Fruit fly (Drosophila melanogaster) whole organism, embryonic: ENCODE data around the gene CG13029.

Experiments
- Bgb ChIP-seq: fragments of 200-800 bp; sonication (Bioruptor generic); IDR thresholded peaks from 2 replicates; pipeline ENCODE4 v1.3.6; 2022; ENCODE audit warnings: missing biosample characterization, missing genetic modification characterization; ENCODE audit not compliant: partially characterized antibody
- CG10147 ChIP-seq: fragments of 200-800 bp; sonication (Bioruptor generic); optimal IDR thresholded peaks from 2 replicates; lab custom pipeline; 2019; ENCODE audit warnings: missing biosample characterization, mild to moderate bottlenecking, missing genetic modification characterization, moderate library complexity
- CG10209 ChIP-seq: fragments of 200-800 bp; sonication (Bioruptor generic); optimal IDR thresholded peaks from 3 replicates; lab custom pipeline; 2017; ENCODE audit warnings: missing biosample characterization, mild to moderate bottlenecking, missing genetic modification characterization, missing genetic modification reagents
- CG10431 ChIP-seq: fragments of 200-800 bp; sonication (Bioruptor generic); optimal IDR thresholded peaks from 3 replicates; lab custom pipeline; 2018; ENCODE audit warnings: missing biosample characterization, mild to moderate bottlenecking, missing genetic modification characterization
- CG11696 ChIP-seq: fragments of 200-800 bp; sonication (Bioruptor generic); IDR thresholded peaks from 2 replicates; pipeline ENCODE4 v1.3.6; 2022; ENCODE audit warnings: missing biosample characterization, missing genetic modification characterization
- CG12219 ChIP-seq: fragments of 200-800 bp; sonication (Bioruptor generic); optimal IDR thresholded peaks from 3 replicates; lab custom pipeline; 2018; ENCODE audit warnings: missing biosample characterization, mild to moderate bottlenecking, missing genetic modification characterization
- CG14050 ChIP-seq: fragments of 200-800 bp; sonication (Bioruptor generic); IDR thresholded peaks from 3 replicates; pipeline ENCODE4 v1.3.6; 2022; ENCODE audit warnings: missing biosample characterization, missing genetic modification characterization
- CG18764 ChIP-seq: fragments of 200-800 bp; sonication (Bioruptor generic); optimal IDR thresholded peaks from 3 replicates; lab custom pipeline; 2016; ENCODE audit warnings: missing biosample characterization, missing genetic modification characterization
- CG2889 ChIP-seq: fragments of 200-800 bp; sonication (Bioruptor generic); IDR thresholded peaks from 3 replicates; pipeline ENCODE4 v1.3.6; 2022; ENCODE audit warnings: missing biosample characterization, missing genetic modification characterization
- CG31365 ChIP-seq: fragments of 200-800 bp; sonication (Bioruptor generic); optimal IDR thresholded peaks from 2 replicates; lab custom pipeline; 2018; ENCODE audit warnings: missing biosample characterization, mild to moderate bottlenecking, missing genetic modification characterization
- CG32532 ChIP-seq: fragments of 200-800 bp; sonication (Bioruptor generic); IDR thresholded peaks from 2 replicates; pipeline ENCODE4 v1.3.6; 2022; ENCODE audit warnings: missing biosample characterization, missing genetic modification characterization
- CG33557 ChIP-seq: fragments of 200-800 bp; sonication (Bioruptor generic); optimal IDR thresholded peaks from 2 replicates; lab custom pipeline; 2019; ENCODE audit warnings: missing biosample characterization, mild to moderate bottlenecking, missing genetic modification characterization, moderate library complexity
- CG6683 ChIP-seq: fragments of 200-800 bp; sonication (Bioruptor generic); optimal IDR thresholded peaks from 2 replicates; lab custom pipeline; 2017; ENCODE audit warnings: missing biosample characterization, mild to moderate bottlenecking, missing genetic modification characterization, missing genetic modification reagents
- CG6765 ChIP-seq: fragments of 200-800 bp; sonication (Bioruptor generic); optimal IDR thresholded peaks from 3 replicates; lab custom pipeline; 2017; ENCODE audit warnings: missing biosample characterization, mild to moderate bottlenecking, missing genetic modification characterization
- CG7271 ChIP-seq: fragments of 200-800 bp; sonication (Bioruptor generic); optimal IDR thresholded peaks from 2 replicates; lab custom pipeline; 2018; ENCODE audit warnings: missing biosample characterization, mild to moderate bottlenecking, missing genetic modification characterization, moderate library complexity
- CG8281 ChIP-seq: fragments of 200-800 bp; sonication (Bioruptor generic); optimal IDR thresholded peaks from 2 replicates; lab custom pipeline; 2018; ENCODE audit warnings: missing biosample characterization, mild to moderate bottlenecking, missing genetic modification characterization, moderate library complexity
- CG8388 ChIP-seq: fragments of 200-800 bp; sonication (Bioruptor generic); optimal IDR thresholded peaks from 2 replicates; lab custom pipeline; 2019; ENCODE audit warnings: missing biosample characterization, mild to moderate bottlenecking, missing genetic modification characterization, moderate library complexity
- CG9932 ChIP-seq: fragments of 200-800 bp; sonication (Bioruptor generic); IDR thresholded peaks from 2 replicates; pipeline ENCODE4 v1.3.6; 2022; ENCODE audit warnings: missing biosample characterization, missing genetic modification characterization
- Camta ChIP-seq: fragments of 200-800 bp; sonication (Bioruptor generic); optimal IDR thresholded peaks from 2 replicates; lab custom pipeline; 2016; ENCODE audit warnings: missing biosample characterization, missing genetic modification characterization
- CrebB ChIP-seq: fragments of 200-800 bp; sonication (Bioruptor generic); optimal IDR thresholded peaks from 3 replicates; lab custom pipeline; 2018; ENCODE audit warnings: missing biosample characterization, mild to moderate bottlenecking, missing genetic modification characterization
- D19A ChIP-seq: fragments of 200-800 bp; optimal IDR thresholded peaks from 3 replicates; lab custom pipeline; 2019; ENCODE audit warnings: missing biosample characterization, mild to moderate bottlenecking, missing genetic modification characterization, moderate library complexity
- Dad ChIP-seq: fragments of 200-800 bp; sonication (Bioruptor generic); optimal IDR thresholded peaks from 3 replicates; lab custom pipeline; 2016; ENCODE audit warnings: missing biosample characterization, missing genetic modification characterization
- Dip2 ChIP-seq: fragments of 200-800 bp; sonication (Bioruptor generic); IDR thresholded peaks from 2 replicates; pipeline ENCODE4 v1.3.6; 2022; ENCODE audit warnings: missing biosample characterization, missing genetic modification characterization
- Dll ChIP-seq: fragments of 200-800 bp; sonication (Bioruptor generic); IDR thresholded peaks from 4 replicates; pipeline ENCODE4 v1.3.6; 2022; ENCODE audit warnings: missing biosample characterization, missing genetic modification characterization; ENCODE audit not compliant: partially characterized antibody
- E2f2 ChIP-seq: fragments of 200-800 bp; sonication (Bioruptor generic); IDR thresholded peaks from 2 replicates; pipeline ENCODE4 v1.3.6; 2022; ENCODE audit warnings: missing biosample characterization, missing genetic modification characterization
- Max ChIP-seq: fragments of 200-800 bp; sonication (Bioruptor generic); optimal IDR thresholded peaks from 2 replicates; lab custom pipeline; 2016; ENCODE audit warnings: missing biosample characterization, mild to moderate bottlenecking, missing genetic modification characterization
- Oaz ChIP-seq: fragments of 200-800 bp; sonication (Bioruptor generic); IDR thresholded peaks from 2 replicates; pipeline ENCODE4 v1.3.6; 2022; ENCODE audit warnings: missing biosample characterization, missing genetic modification characterization
- Scr ChIP-seq: fragments of 200-800 bp; sonication (Bioruptor generic); IDR thresholded peaks from 2 replicates; pipeline ENCODE4 v1.3.6; 2022; ENCODE audit warnings: missing biosample characterization, missing genetic modification characterization; ENCODE audit not compliant: partially characterized antibody
- Trl ChIP-seq, 3 experiments: fragments of >200 bp in 2 of 3; fragments of 200-800 bp in 1 of 3; sonication (Bioruptor generic) in 1 of 3; optimal IDR thresholded peaks; 2 replicates in 1 of 3; 3 replicates in 2 of 3; lab custom pipeline; 2016 to 2017; ENCODE audit warnings: missing biosample characterization in 1 of 3, missing genetic modification characterization in 1 of 3
- YL-1 ChIP-seq: fragments of 200-800 bp; sonication (Bioruptor generic); optimal IDR thresholded peaks from 3 replicates; lab custom pipeline; 2017; ENCODE audit warnings: missing biosample characterization, mild to moderate bottlenecking, missing genetic modification characterization
- ato ChIP-seq: fragments of 200-800 bp; sonication (Bioruptor generic); IDR thresholded peaks from 2 replicates; pipeline ENCODE4 v1.3.6; 2022; ENCODE audit warnings: missing biosample characterization, missing genetic modification characterization; ENCODE audit not compliant: partially characterized antibody
- bcd ChIP-seq: fragments of 200-800 bp; sonication (Bioruptor generic); optimal IDR thresholded peaks from 2 replicates; lab custom pipeline; 2017; ENCODE audit warnings: missing biosample characterization, mild to moderate bottlenecking, missing genetic modification characterization
- cad ChIP-seq: fragments of >200 bp; optimal IDR thresholded peaks from 2 replicates; lab custom pipeline; 2017; ENCODE audit warnings: missing biosample characterization, missing genetic modification characterization
- croc ChIP-seq: fragments of 200-800 bp; sonication (Bioruptor generic); conservative IDR thresholded peaks from 3 replicates; pipeline ENCODE4 v1.3.6; 2022; ENCODE audit warnings: missing biosample characterization, missing genetic modification characterization
- dysf ChIP-seq: fragments of 200-800 bp; sonication (Bioruptor generic); IDR thresholded peaks from 3 replicates; pipeline ENCODE4 v1.3.6; 2022; ENCODE audit warnings: missing biosample characterization, missing genetic modification characterization
- fru ChIP-seq: fragments of >200 bp; optimal IDR thresholded peaks from 2 replicates; lab custom pipeline; 2017
- ftz-f1 ChIP-seq: fragments of 200-800 bp; sonication (Bioruptor generic); optimal IDR thresholded peaks from 2 replicates; lab custom pipeline; 2016; ENCODE audit warnings: missing biosample characterization, missing genetic modification characterization
- gro ChIP-seq: fragments of 200-800 bp; sonication (Bioruptor generic); optimal IDR thresholded peaks from 2 replicates; lab custom pipeline; 2016; ENCODE audit warnings: missing biosample characterization, missing genetic modification characterization
- h ChIP-seq: fragments of >200 bp; optimal IDR thresholded peaks from 2 replicates; lab custom pipeline; 2017
- hth ChIP-seq: fragments of >200 bp; optimal IDR thresholded peaks from 2 replicates; lab custom pipeline; 2017; ENCODE audit warnings: inconsistent platforms
- ind ChIP-seq: fragments of 200-800 bp; sonication (Bioruptor generic); optimal IDR thresholded peaks from 3 replicates; lab custom pipeline; 2016; ENCODE audit warnings: missing biosample characterization, missing genetic modification characterization
- mld ChIP-seq: fragments of 200-800 bp; sonication (Bioruptor generic); IDR thresholded peaks from 3 replicates; pipeline ENCODE4 v1.3.6; 2022; ENCODE audit warnings: missing biosample characterization, missing genetic modification characterization; ENCODE audit not compliant: partially characterized antibody
- nmo ChIP-seq: fragments of 200-800 bp; sonication (Bioruptor generic); optimal IDR thresholded peaks from 2 replicates; lab custom pipeline; 2018; ENCODE audit warnings: missing biosample characterization, mild to moderate bottlenecking, missing genetic modification characterization, moderate library complexity
- onecut ChIP-seq: fragments of 200-800 bp; sonication (Bioruptor generic); IDR thresholded peaks from 2 replicates; pipeline ENCODE4 v1.3.6; 2022; ENCODE audit warnings: missing biosample characterization, missing genetic modification characterization
- repo ChIP-seq: fragments of 200-800 bp; sonication (Bioruptor generic); optimal IDR thresholded peaks from 2 replicates; lab custom pipeline; 2016; ENCODE audit warnings: missing biosample characterization, missing genetic modification characterization
- seq ChIP-seq: fragments of 200-800 bp; sonication (Bioruptor generic); IDR thresholded peaks from 2 replicates; pipeline ENCODE4 v1.3.6; 2022; ENCODE audit warnings: missing biosample characterization, missing genetic modification characterization
- slp2 ChIP-seq: fragments of 200-800 bp; sonication (Bioruptor generic); optimal IDR thresholded peaks from 2 replicates; lab custom pipeline; 2016; ENCODE audit warnings: missing biosample characterization, missing genetic modification characterization
- sqz ChIP-seq: fragments of 200-800 bp; sonication (Bioruptor generic); optimal IDR thresholded peaks from 3 replicates; lab custom pipeline; 2018; ENCODE audit warnings: missing biosample characterization, mild to moderate bottlenecking, missing genetic modification characterization
- ttk ChIP-seq: fragments of 200-800 bp; sonication (Bioruptor generic); IDR thresholded peaks from 2 replicates; pipeline ENCODE4 v2.1.2; 2022; ENCODE audit warnings: missing biosample characterization, missing genetic modification characterization
- unc-4 ChIP-seq: fragments of 200-800 bp; sonication (Bioruptor generic); IDR thresholded peaks from 2 replicates; pipeline ENCODE4 v1.3.6; 2022; ENCODE audit warnings: missing biosample characterization, missing genetic modification characterization; ENCODE audit not compliant: partially characterized antibody
- wek ChIP-seq: fragments of 200-800 bp; sonication (Bioruptor generic); optimal IDR thresholded peaks from 3 replicates; lab custom pipeline; 2018; ENCODE audit warnings: missing biosample characterization, mild to moderate bottlenecking, missing genetic modification characterization, moderate library complexity

The CG13029 gene

DNA sequence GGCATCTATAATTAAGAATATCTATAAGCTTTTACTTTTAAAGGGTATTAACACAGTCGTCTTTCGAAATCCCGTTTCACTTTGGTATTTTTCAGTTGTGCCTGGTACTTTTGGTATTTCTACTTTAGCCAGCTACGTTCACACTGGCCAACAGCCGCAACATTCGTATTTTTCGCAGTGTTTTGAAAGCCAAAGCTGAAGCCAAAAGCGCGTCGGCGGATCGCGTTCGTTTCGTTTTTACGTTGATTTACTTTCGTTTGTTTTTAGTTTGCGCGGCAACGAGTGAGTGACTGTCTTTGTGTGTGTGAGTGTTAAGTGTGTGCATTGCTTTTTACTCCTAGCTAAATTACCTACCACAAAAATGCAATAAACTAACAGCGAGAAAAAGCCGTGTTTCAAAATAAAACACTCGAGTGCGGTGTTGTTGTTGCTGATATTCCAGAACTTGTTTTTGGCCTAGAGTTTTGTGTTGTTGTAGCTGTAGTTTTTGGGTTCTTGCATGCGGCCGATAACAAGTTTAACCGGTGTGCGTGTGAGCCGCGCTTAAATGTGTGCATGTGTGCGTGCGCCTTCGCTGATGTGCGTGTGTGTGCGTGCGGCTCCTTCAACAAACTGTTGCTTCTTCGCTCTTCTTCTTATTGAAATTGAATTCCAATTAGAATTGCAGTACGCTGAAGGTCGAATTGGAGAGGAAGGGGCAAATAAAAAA, 4.9 kb downstream of the CG13029 start, which contains the start of gene Lmpt (continued):
- TF ChIP-seq CG6765 (GFP tag; lab: Kevin White, UChicago) (no peak), bcd (GFP tag; lab: Kevin White, UChicago) (no peak), Camta (no peak), YL-1 (GFP tag; lab: Kevin White, UChicago) (no peak), CG11696 (GFP tag; lab: Robert Waterston, UW) (no peak), Bgb (GFP tag; lab: Robert Waterston, UW) (peak; percentile 31; the same call in 1 of the 2 replicates), CG33557 (no peak), cad (GFP tag; lab: Kevin White, UChicago) (no peak), Scr (GFP tag; lab: Robert Waterston, UW) (no peak), CG12219 (no peak), Trl (optimal IDR thresholded peaks at IDR 0.05; lab: Kevin White, UChicago) (no peak), Trl (GFP tag; optimal IDR thresholded peaks at IDR 0.05; lab: Kevin White, UChicago) (no peak), E2f2 (GFP tag; lab: Robert Waterston, UW) (peak; percentile 84), CG8281 (tag; lab: Kevin White, UChicago) (no peak), CG7271 (tag; lab: Kevin White, UChicago) (no peak), dysf (GFP tag; lab: Robert Waterston, UW) (no peak), ind (GFP tag; lab: Kevin White, UChicago) (no peak), Oaz (GFP tag; lab: Robert Waterston, UW) (no peak), ftz-f1 (peak; percentile 17), unc-4 (no peak), Dad (GFP tag; lab: Kevin White, UChicago) (no peak), onecut (0 out of 2 replicates have a peak, but pooled peaks have one; percentile 14), CG6683 (no peak), ttk (GFP tag; lab: Robert Waterston, UW) (no peak), CG10431 (GFP tag; lab: Kevin White, UChicago) (no peak), CG9932 (GFP tag; lab: Robert Waterston, UW) (no peak), ato (no peak), Dip2 (GFP tag; lab: Robert Waterston, UW) (no peak), CG32532 (GFP tag; lab: Robert Waterston, UW) (no peak), seq (GFP tag; lab: Robert Waterston, UW) (no peak), croc (GFP tag; lab: Robert Waterston, UW) (no peak), CG31365 (tag; lab: Kevin White, UChicago) (peak; percentile 8), CrebB (tag; lab: Kevin White, UChicago) (no peak), Max (no peak), CG10147 (GFP tag; lab: Kevin White, UChicago) (no peak), nmo (GFP tag; lab: Kevin White, UChicago) (peak; percentile 4), CG10209 (no peak), Dll (GFP tag; lab: Robert Waterston, UW) (no peak), fru (lab: Kevin White, UChicago) (no peak), D19A (tag; lab: Kevin White, UChicago) (peak; percentile 99), gro (GFP tag; lab: Kevin White, UChicago) (no peak), hth (lab: Kevin White, UChicago) (no peak), CG8388 (peak; percentile 11), sqz (GFP tag; lab: Kevin White, UChicago) (no peak), slp2 (GFP tag; lab: Kevin White, UChicago) (no peak), CG18764 (no peak), CG2889 (GFP tag; lab: Robert Waterston, UW) (no peak), wek (no peak), repo (GFP tag; lab: Kevin White, UChicago) (no peak), CG14050 (GFP tag; lab: Robert Waterston, UW) (no peak), h (lab: Kevin White, UChicago) (no peak), mld (no peak)
